Fruit fly (Drosophila melanogaster) whole organism, prepupa: ENCODE data around the gene CG34303.

ENCODE experiments used
- CG10631 ChIP-seq: fragments of 200-800 bp; sonication (Bioruptor generic); optimal IDR thresholded peaks from 2 replicates; lab custom pipeline; 2016; ENCODE audit warnings: missing biosample characterization, missing genetic modification characterization
- CG10669 ChIP-seq: fragments of 200-800 bp; sonication (Bioruptor generic); optimal IDR thresholded peaks from 3 replicates; lab custom pipeline; 2018; ENCODE audit warnings: missing biosample characterization, mild to moderate bottlenecking, missing genetic modification characterization, moderate library complexity
- CG11294 ChIP-seq: fragments of 200-800 bp; sonication (Bioruptor generic); IDR thresholded peaks from 2 replicates; pipeline ENCODE4 v1.3.6; 2022; ENCODE audit warnings: missing biosample characterization, missing genetic modification characterization
- CG11762 ChIP-seq: fragments of 200-800 bp; sonication (Bioruptor generic); optimal IDR thresholded peaks from 3 replicates; lab custom pipeline; 2016; ENCODE audit warnings: missing biosample characterization, missing genetic modification characterization; ENCODE audit not compliant: insufficient read depth
- CG11902 ChIP-seq: fragments of 200-800 bp; sonication (Bioruptor generic); optimal IDR thresholded peaks from 3 replicates; lab custom pipeline; 2016; ENCODE audit warnings: missing biosample characterization, missing genetic modification characterization
- CG15336 ChIP-seq: fragments of 200-800 bp; sonication (Bioruptor generic); IDR thresholded peaks from 2 replicates; pipeline ENCODE4 v1.3.6; 2022; ENCODE audit warnings: missing biosample characterization, missing genetic modification characterization
- CG1621 ChIP-seq: fragments of 200-800 bp; sonication (Bioruptor generic); optimal IDR thresholded peaks from 3 replicates; lab custom pipeline; 2018; ENCODE audit warnings: missing biosample characterization, mild to moderate bottlenecking, missing genetic modification characterization
- CG16779 ChIP-seq: fragments of 200-800 bp; sonication (Bioruptor generic); optimal IDR thresholded peaks from 3 replicates; lab custom pipeline; 2017; ENCODE audit warnings: missing biosample characterization, mild to moderate bottlenecking, missing genetic modification characterization
- CG3032 ChIP-seq: fragments of 200-800 bp; optimal IDR thresholded peaks from 2 replicates; lab custom pipeline; 2019; ENCODE audit warnings: missing biosample characterization, mild to moderate bottlenecking, missing genetic modification characterization, moderate library complexity
- CG31627 ChIP-seq: fragments of 200-800 bp; sonication (Bioruptor generic); optimal IDR thresholded peaks from 3 replicates; lab custom pipeline; 2016; ENCODE audit warnings: missing biosample characterization, missing genetic modification characterization
- CG32006 ChIP-seq: fragments of 200-800 bp; sonication (Bioruptor generic); optimal IDR thresholded peaks from 3 replicates; lab custom pipeline; 2017; ENCODE audit warnings: missing biosample characterization, mild to moderate bottlenecking, missing genetic modification characterization
- CG34406 ChIP-seq: fragments of 200-800 bp; sonication (Bioruptor generic); optimal IDR thresholded peaks from 3 replicates; lab custom pipeline; 2016; ENCODE audit warnings: missing biosample characterization, missing genetic modification characterization
- CG3919 ChIP-seq: fragments of 200-800 bp; sonication (Bioruptor generic); optimal IDR thresholded peaks from 3 replicates; lab custom pipeline; 2016; ENCODE audit warnings: missing biosample characterization, missing genetic modification characterization
- CG4318 ChIP-seq: fragments of 200-800 bp; sonication (Bioruptor generic); optimal IDR thresholded peaks from 3 replicates; lab custom pipeline; 2017; ENCODE audit warnings: missing biosample characterization, mild to moderate bottlenecking, missing genetic modification characterization
- CG6163 ChIP-seq: fragments of 200-800 bp; sonication (Bioruptor generic); IDR thresholded peaks from 3 replicates; pipeline ENCODE4 v1.3.6; 2022; ENCODE audit warnings: missing biosample characterization, missing genetic modification characterization
- CG6276 ChIP-seq: fragments of 200-800 bp; sonication (Bioruptor generic); optimal IDR thresholded peaks from 2 replicates; lab custom pipeline; 2017; ENCODE audit warnings: missing biosample characterization, mild to moderate bottlenecking, missing genetic modification characterization
- CG6808 ChIP-seq: fragments of 200-800 bp; sonication (Bioruptor generic); optimal IDR thresholded peaks from 3 replicates; lab custom pipeline; 2017; ENCODE audit warnings: missing biosample characterization, missing genetic modification characterization, mild to moderate bottlenecking, moderate library complexity, missing genetic modification reagents
- CG6854 ChIP-seq: fragments of 200-800 bp; sonication (Bioruptor generic); optimal IDR thresholded peaks from 2 replicates; lab custom pipeline; 2017; ENCODE audit warnings: missing biosample characterization, mild to moderate bottlenecking, missing genetic modification characterization
- CG7368 ChIP-seq: fragments of 200-800 bp; sonication (Bioruptor generic); optimal IDR thresholded peaks from 3 replicates; lab custom pipeline; 2016; ENCODE audit warnings: missing biosample characterization, missing genetic modification characterization
- CG8632 ChIP-seq: fragments of 200-800 bp; sonication (Bioruptor generic); optimal IDR thresholded peaks from 3 replicates; lab custom pipeline; 2016; ENCODE audit warnings: missing biosample characterization, missing genetic modification characterization
- CG9139 ChIP-seq: fragments of 200-800 bp; sonication (Bioruptor generic); optimal IDR thresholded peaks from 3 replicates; lab custom pipeline; 2017; ENCODE audit warnings: missing biosample characterization, mild to moderate bottlenecking, missing genetic modification characterization
- Eip75B ChIP-seq: fragments of 200-800 bp; sonication (Bioruptor generic); optimal IDR thresholded peaks from 3 replicates; lab custom pipeline; 2016; ENCODE audit warnings: missing biosample characterization, missing genetic modification characterization
- Eip78C ChIP-seq: fragments of 200-800 bp; sonication (Bioruptor generic); peaks from one replicate; lab custom pipeline; 2016; ENCODE audit warnings: missing biosample characterization, missing genetic modification characterization
- Eip93F ChIP-seq: fragments of 200-800 bp; sonication (Bioruptor generic); optimal IDR thresholded peaks from 2 replicates; lab custom pipeline; 2016; ENCODE audit warnings: missing biosample characterization, mild to moderate bottlenecking, missing genetic modification characterization
- Ets96B ChIP-seq: fragments of 200-800 bp; optimal IDR thresholded peaks from 2 replicates; lab custom pipeline; 2019; ENCODE audit warnings: missing biosample characterization, mild to moderate bottlenecking, missing genetic modification characterization, moderate library complexity
- Gug ChIP-seq: fragments of 200-800 bp; sonication (Bioruptor generic); IDR thresholded peaks from 2 replicates; pipeline ENCODE4 v1.3.6; 2022; ENCODE audit warnings: missing biosample characterization, missing genetic modification characterization
- Hr38 ChIP-seq: sonication (Bioruptor generic); optimal IDR thresholded peaks from 2 replicates; lab custom pipeline; 2016; ENCODE audit warnings: missing biosample characterization, missing genetic modification characterization
- Hr39 ChIP-seq: fragments of 200-800 bp; sonication (Bioruptor generic); optimal IDR thresholded peaks from 2 replicates; lab custom pipeline; 2016; ENCODE audit warnings: missing biosample characterization, missing genetic modification characterization
- Hr4 ChIP-seq: fragments of 200-800 bp; sonication (Bioruptor generic); optimal IDR thresholded peaks from 3 replicates; lab custom pipeline; 2016; ENCODE audit warnings: missing biosample characterization, missing genetic modification characterization
- Lpt ChIP-seq: fragments of 200-800 bp; sonication (Bioruptor generic); optimal IDR thresholded peaks from 3 replicates; lab custom pipeline; 2016; ENCODE audit warnings: missing biosample characterization, missing genetic modification characterization
- Met ChIP-seq: fragments of 200-800 bp; sonication (Bioruptor generic); optimal IDR thresholded peaks from 3 replicates; lab custom pipeline; 2016; ENCODE audit warnings: missing biosample characterization, missing genetic modification characterization
- OdsH ChIP-seq: fragments of 200-800 bp; sonication (Bioruptor generic); optimal IDR thresholded peaks from 3 replicates; lab custom pipeline; 2016; ENCODE audit warnings: missing biosample characterization, missing genetic modification characterization
- Smox ChIP-seq: fragments of 200-800 bp; sonication (Bioruptor generic); optimal IDR thresholded peaks from 3 replicates; lab custom pipeline; 2016; ENCODE audit warnings: missing biosample characterization, missing genetic modification characterization
- Sox102F ChIP-seq: fragments of 200-800 bp; sonication (Bioruptor generic); optimal IDR thresholded peaks from 2 replicates; lab custom pipeline; 2016; ENCODE audit warnings: missing biosample characterization, mild to moderate bottlenecking, missing genetic modification characterization
- Sox14 ChIP-seq: fragments of 200-800 bp; sonication (Bioruptor generic); optimal IDR thresholded peaks from 3 replicates; lab custom pipeline; 2016; ENCODE audit warnings: missing biosample characterization, missing genetic modification characterization
- Sox15 ChIP-seq: fragments of 200-800 bp; sonication (Bioruptor generic); optimal IDR thresholded peaks from 3 replicates; lab custom pipeline; 2016; ENCODE audit warnings: missing biosample characterization, missing genetic modification characterization
- achi ChIP-seq: fragments of 200-800 bp; sonication (Bioruptor generic); optimal IDR thresholded peaks from 3 replicates; lab custom pipeline; 2016; ENCODE audit warnings: missing biosample characterization, missing genetic modification characterization
- acj6 ChIP-seq: fragments of 200-800 bp; sonication (Bioruptor generic); optimal IDR thresholded peaks from 3 replicates; lab custom pipeline; 2016; ENCODE audit warnings: missing biosample characterization, missing genetic modification characterization
- dac ChIP-seq: fragments of 200-800 bp; sonication (Bioruptor generic); optimal IDR thresholded peaks from 2 replicates; lab custom pipeline; 2017; ENCODE audit warnings: missing biosample characterization, mild to moderate bottlenecking, missing genetic modification characterization
- eg ChIP-seq: fragments of 200-800 bp; sonication (Bioruptor generic); IDR thresholded peaks from 3 replicates; pipeline ENCODE4 v1.3.6; 2022; ENCODE audit warnings: missing biosample characterization, missing genetic modification characterization
- fd59A ChIP-seq: fragments of 200-800 bp; sonication (Bioruptor generic); optimal IDR thresholded peaks from 2 replicates; lab custom pipeline; 2017; ENCODE audit warnings: missing biosample characterization, mild to moderate bottlenecking, missing genetic modification characterization, missing genetic modification reagents
- fd85E ChIP-seq: fragments of 200-800 bp; sonication (Bioruptor generic); optimal IDR thresholded peaks from 3 replicates; lab custom pipeline; 2016; ENCODE audit warnings: missing biosample characterization, missing genetic modification characterization
- fkh ChIP-seq: fragments of 200-800 bp; sonication (Bioruptor generic); optimal IDR thresholded peaks from 3 replicates; lab custom pipeline; 2017; ENCODE audit warnings: missing biosample characterization, mild to moderate bottlenecking, missing genetic modification characterization, moderate library complexity
- lz ChIP-seq: fragments of 200-800 bp; sonication (Bioruptor generic); optimal IDR thresholded peaks from 3 replicates; lab custom pipeline; 2016; ENCODE audit warnings: missing biosample characterization, missing genetic modification characterization
- net ChIP-seq: fragments of 200-800 bp; sonication (Bioruptor generic); optimal IDR thresholded peaks from 3 replicates; lab custom pipeline; 2016; ENCODE audit warnings: missing biosample characterization, missing genetic modification characterization
- salr ChIP-seq, 2 experiments: fragments of 200-800 bp; sonication (Bioruptor generic); optimal IDR thresholded peaks; 3 replicates each; lab custom pipeline; 2016 to 2018; ENCODE audit warnings: missing biosample characterization in 2 of 2, missing genetic modification characterization in 2 of 2, mild to moderate bottlenecking in 1 of 2
- ss ChIP-seq, 2 experiments: fragments of 200-800 bp; sonication (Bioruptor generic); optimal IDR thresholded peaks; 2 replicates in 1 of 2; 3 replicates in 1 of 2; lab custom pipeline; 2017 to 2018; ENCODE audit warnings: mild to moderate bottlenecking in 2 of 2, missing biosample characterization in 2 of 2, missing genetic modification characterization in 2 of 2, moderate library complexity in 1 of 2
- topi ChIP-seq: fragments of 200-800 bp; sonication (Bioruptor generic); optimal IDR thresholded peaks from 3 replicates; lab custom pipeline; 2016; ENCODE audit warnings: missing biosample characterization, missing genetic modification characterization
- vri ChIP-seq: fragments of 200-800 bp; sonication (Bioruptor generic); optimal IDR thresholded peaks from 3 replicates; lab custom pipeline; 2016; ENCODE audit warnings: missing biosample characterization, mild to moderate bottlenecking, missing genetic modification characterization

Gene CG34303

DNA sequence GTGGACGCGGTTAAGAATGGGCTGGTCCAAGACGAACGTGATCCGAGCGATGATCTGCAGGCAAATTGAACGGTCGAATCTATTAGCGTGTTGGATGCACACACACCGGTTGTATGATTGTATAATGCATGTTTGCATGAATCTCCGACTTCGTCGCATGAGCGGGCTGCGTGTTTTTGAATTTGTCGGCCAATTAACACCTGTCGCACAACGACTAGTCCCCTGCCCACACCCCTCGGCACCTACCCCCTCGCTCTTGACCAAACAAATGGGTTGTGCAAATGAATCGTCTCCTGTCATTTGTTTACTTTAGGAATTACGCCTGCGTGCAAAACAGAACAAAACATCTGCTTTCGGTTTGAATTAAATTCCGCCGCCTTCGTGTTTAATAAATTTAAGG, 16.7 kb downstream of the CG34303 start:
- TF ChIP-seq CG3919 (GFP tag; lab: Kevin White, UChicago) = no peak
- no peak for TF ChIP-seq Hr39 (GFP tag; lab: Kevin White, UChicago)
- TF ChIP-seq CG16779 (tag; lab: Kevin White, UChicago) = no peak
- no peak for TF ChIP-seq eg (GFP tag; lab: Robert Waterston, UW)
- peak; percentile 6 for TF ChIP-seq vri (GFP tag; lab: Kevin White, UChicago)
- peak in 1 of 2 experiments; percentile 56 for TF ChIP-seq ss (GFP tag; optimal IDR thresholded peaks at IDR 0.05; lab: Kevin White, UChicago)
- TF ChIP-seq fkh (GFP tag; lab: Kevin White, UChicago) = peak; percentile 85
- no peak for TF ChIP-seq CG6163 (GFP tag; lab: Robert Waterston, UW)
- TF ChIP-seq, all 60 proteins: peak for 3

DNA sequence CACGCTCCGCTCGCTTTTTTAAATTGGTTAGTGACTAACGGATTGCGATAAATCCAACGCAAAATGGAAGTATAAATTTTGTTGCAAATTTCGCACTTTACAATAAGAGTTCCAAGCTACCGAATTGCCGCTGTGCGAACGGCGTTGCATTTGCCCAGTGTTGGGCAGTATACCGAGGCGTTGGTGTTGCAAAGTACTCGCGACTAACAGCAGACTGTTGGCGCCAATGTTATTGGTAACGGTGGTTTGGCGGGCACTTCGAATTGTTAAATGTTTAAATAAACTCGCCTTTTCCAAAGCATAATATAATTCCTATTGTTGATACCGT, 17.4 kb downstream of the CG34303 start:
- TF ChIP-seq CG16779 (tag; lab: Kevin White, UChicago) (no peak), Ets96B (no peak), CG6163 (GFP tag; lab: Robert Waterston, UW) (peak; percentile 61), salr (GFP tag; optimal IDR thresholded peaks at IDR 0.05; lab: Kevin White, UChicago) (no peak), fkh (GFP tag; lab: Kevin White, UChicago) (no peak), CG32006 (GFP tag; lab: Kevin White, UChicago) (no peak), acj6 (GFP tag; lab: Kevin White, UChicago) (no peak), CG10669 (GFP tag; lab: Kevin White, UChicago) (no peak), CG3919 (GFP tag; lab: Kevin White, UChicago) (peak; percentile 74), fd85E (no peak), CG11902 (no peak), CG10631 (GFP tag; lab: Kevin White, UChicago) (no peak), Sox14 (GFP tag; lab: Kevin White, UChicago) (peak; percentile 22), dac (GFP tag; lab: Kevin White, UChicago) (no peak), CG7368 (GFP tag; lab: Kevin White, UChicago) (no peak), CG11762 (GFP tag; lab: Kevin White, UChicago) (no peak), CG9139 (GFP tag; lab: Kevin White, UChicago) (no peak), fd59A (GFP tag; lab: Kevin White, UChicago) (no peak), Sox15 (GFP tag; lab: Kevin White, UChicago) (no peak), eg (GFP tag; lab: Robert Waterston, UW) (peak; percentile 23; the same call in 1 of the 3 replicates), CG11294 (GFP tag; lab: Robert Waterston, UW) (no peak), ss (GFP tag; optimal IDR thresholded peaks at IDR 0.05; lab: Kevin White, UChicago) (no peak), Eip93F (no peak), vri (GFP tag; lab: Kevin White, UChicago) (peak; percentile 25), CG6808 (GFP tag; lab: Kevin White, UChicago) (no peak), topi (GFP tag; lab: Kevin White, UChicago) (peak; percentile 43), Hr39 (GFP tag; lab: Kevin White, UChicago) (no peak), Sox102F (GFP tag; lab: Kevin White, UChicago) (no peak), net (no peak), Smox (GFP tag; lab: Kevin White, UChicago) (no peak), CG4318 (GFP tag; lab: Kevin White, UChicago) (no peak), Hr4 (no peak), lz (GFP tag; lab: Kevin White, UChicago) (peak; percentile 50), Hr38 (GFP tag; lab: Kevin White, UChicago) (no peak), CG34406 (no peak), Eip75B (GFP tag; lab: Kevin White, UChicago) (peak; percentile 29), Lpt (GFP tag; lab: Kevin White, UChicago) (no peak), Met (GFP tag; lab: Kevin White, UChicago) (peak; percentile 33), CG6276 (GFP tag; lab: Kevin White, UChicago) (no peak), achi (GFP tag; lab: Kevin White, UChicago) (peak; percentile 33), CG8632 (GFP tag; lab: Kevin White, UChicago) (no peak), Eip78C (GFP tag; lab: Kevin White, UChicago) (peak; percentile 47), CG1621 (tag; lab: Kevin White, UChicago) (no peak), CG31627 (GFP tag; lab: Kevin White, UChicago) (peak; percentile 55), CG6854 (GFP tag; lab: Kevin White, UChicago) (no peak), CG3032 (tag; lab: Kevin White, UChicago) (no peak), CG15336 (no peak), OdsH (peak; percentile 19), Gug (GFP tag; lab: Robert Waterston, UW) (no peak)
